Worm (Caenorhabditis elegans) whole organism, L2 larva: ENCODE measurements around the gene Y46G5A.34.
A peak's percentile ranks its signal among the peaks of the same experiment; 100 is the strongest.

Experiments
- C34F6.9 ChIP-seq: fragments of 150-350 bp; optimal IDR thresholded peaks from 2 replicates; lab custom pipeline; 2014; ENCODE audit warnings: missing biosample characterization, missing genetic modification characterization
- F13H6.1 ChIP-seq: sonication (generic microtip); optimal IDR thresholded peaks from 2 replicates; lab custom pipeline; 2016; ENCODE audit warnings: missing genetic modification characterization, missing compliant biosample characterization
- Y55F3AM.14 ChIP-seq: fragments of 200-800 bp; sonication (Bioruptor generic); optimal IDR thresholded peaks from 2 replicates; lab custom pipeline; 2018; ENCODE audit warnings: mild to moderate bottlenecking, missing genetic modification characterization, missing compliant biosample characterization
- ZK546.5 ChIP-seq: sonication (generic microtip); optimal IDR thresholded peaks from 2 replicates; lab custom pipeline; 2017; ENCODE audit warnings: missing biosample characterization, missing genetic modification characterization
- alr-1 ChIP-seq: fragments of 150-350 bp; optimal IDR thresholded peaks from 2 replicates; lab custom pipeline; 2014; ENCODE audit warnings: missing biosample characterization, missing genetic modification characterization
- aly-2 ChIP-seq: fragments of 150-350 bp; optimal IDR thresholded peaks from 2 replicates; lab custom pipeline; 2014; ENCODE audit warnings: missing biosample characterization, missing genetic modification characterization
- ama-1 ChIP-seq: fragments of 150-350 bp; optimal IDR thresholded peaks from 2 replicates; lab custom pipeline; 2018; ENCODE audit warnings: inconsistent platforms
- blmp-1 ChIP-seq: sonication (generic microtip); optimal IDR thresholded peaks from 2 replicates; lab custom pipeline; 2017; ENCODE audit warnings: missing genetic modification characterization, mild to moderate bottlenecking, missing compliant biosample characterization, antibody characterized with exemption, moderate library complexity; ENCODE audit not compliant: insufficient read depth
- ceh-16 ChIP-seq: fragments of 150-350 bp; optimal IDR thresholded peaks from 2 replicates; lab custom pipeline; 2014; ENCODE audit warnings: missing biosample characterization, missing genetic modification characterization
- ceh-82 ChIP-seq: fragments of 150-350 bp; optimal IDR thresholded peaks from 2 replicates; lab custom pipeline; 2014; ENCODE audit warnings: missing biosample characterization, missing genetic modification characterization
- crh-2 ChIP-seq: sonication (generic microtip); optimal IDR thresholded peaks from 2 replicates; lab custom pipeline; 2017; ENCODE audit warnings: missing biosample characterization, missing genetic modification characterization
- dmd-4 ChIP-seq: sonication (generic microtip); optimal IDR thresholded peaks from 2 replicates; lab custom pipeline; 2017; ENCODE audit warnings: missing biosample characterization, missing genetic modification characterization
- egl-27 ChIP-seq: sonication (generic microtip); optimal IDR thresholded peaks from 3 replicates; lab custom pipeline; 2017; ENCODE audit warnings: missing biosample characterization, missing genetic modification reagents, missing genetic modification characterization
- elt-3 ChIP-seq: sonication (generic microtip); optimal IDR thresholded peaks from 2 replicates; lab custom pipeline; 2017; ENCODE audit warnings: missing biosample characterization, missing genetic modification characterization
- fos-1 ChIP-seq: fragments of 150-350 bp; optimal IDR thresholded peaks from 2 replicates; lab custom pipeline; 2014; ENCODE audit warnings: missing biosample characterization, missing genetic modification characterization
- gmeb-1 ChIP-seq: fragments of 150-350 bp; optimal IDR thresholded peaks from 2 replicates; lab custom pipeline; 2014; ENCODE audit warnings: missing biosample characterization, missing genetic modification characterization
- lin-11 ChIP-seq: fragments of 150-350 bp; sonication (generic microtip); optimal IDR thresholded peaks from 2 replicates; lab custom pipeline; 2014; ENCODE audit warnings: missing biosample characterization, missing genetic modification characterization, inconsistent platforms, mixed read lengths
- lin-13 ChIP-seq: fragments of 150-350 bp; optimal IDR thresholded peaks from 2 replicates; lab custom pipeline; 2014; ENCODE audit warnings: missing biosample characterization, missing genetic modification reagents, missing genetic modification characterization
- lin-39 ChIP-seq: fragments of 150-350 bp; optimal IDR thresholded peaks from 2 replicates; lab custom pipeline; 2014; ENCODE audit warnings: missing biosample characterization, missing genetic modification reagents, missing genetic modification characterization
- lsy-2 ChIP-seq, 2 experiments: fragments of 150-350 bp in 1 of 2; sonication (generic microtip) in 1 of 2; optimal IDR thresholded peaks; 2 replicates each; lab custom pipeline; 2014 to 2017; ENCODE audit warnings: missing biosample characterization in 2 of 2, missing genetic modification characterization in 2 of 2
- mab-5 ChIP-seq: fragments of 150-350 bp; optimal IDR thresholded peaks from 2 replicates; lab custom pipeline; 2014; ENCODE audit warnings: missing biosample characterization, missing genetic modification characterization
- mbf-1 ChIP-seq: sonication (generic microtip); optimal IDR thresholded peaks from 2 replicates; lab custom pipeline; 2017; ENCODE audit warnings: missing biosample characterization, missing genetic modification characterization
- mdl-1 ChIP-seq, 2 experiments: fragments of 150-350 bp in 1 of 2; sonication (generic microtip) in 1 of 2; optimal IDR thresholded peaks; 2 replicates each; lab custom pipeline; 2017; ENCODE audit warnings: missing biosample characterization in 2 of 2, missing genetic modification characterization in 2 of 2
- nhr-10 ChIP-seq: sonication (generic microtip); optimal IDR thresholded peaks from 2 replicates; lab custom pipeline; 2017; ENCODE audit warnings: missing biosample characterization, missing genetic modification characterization
- nhr-11 ChIP-seq: fragments of 150-350 bp; optimal IDR thresholded peaks from 2 replicates; lab custom pipeline; 2014; ENCODE audit warnings: missing biosample characterization, missing genetic modification characterization
- nhr-12 ChIP-seq: fragments of 150-350 bp; optimal IDR thresholded peaks from 2 replicates; lab custom pipeline; 2014; ENCODE audit warnings: missing biosample characterization, missing genetic modification characterization
- nhr-129 ChIP-seq: fragments of 150-350 bp; optimal IDR thresholded peaks from 2 replicates; lab custom pipeline; 2014; ENCODE audit warnings: missing biosample characterization, missing genetic modification characterization
- nhr-21 ChIP-seq: fragments of 150-350 bp; optimal IDR thresholded peaks from 2 replicates; lab custom pipeline; 2014; ENCODE audit warnings: missing biosample characterization, missing genetic modification characterization
- nhr-23 ChIP-seq: fragments of 150-350 bp; optimal IDR thresholded peaks from 2 replicates; lab custom pipeline; 2014; ENCODE audit warnings: missing biosample characterization, missing genetic modification reagents, missing genetic modification characterization
- nhr-237 ChIP-seq: fragments of 150-350 bp; optimal IDR thresholded peaks from 2 replicates; lab custom pipeline; 2014; ENCODE audit warnings: missing biosample characterization, missing genetic modification characterization
- nhr-25 ChIP-seq: fragments of 150-350 bp; sonication (generic microtip); optimal IDR thresholded peaks from 3 replicates; lab custom pipeline; 2014; ENCODE audit warnings: missing biosample characterization, missing genetic modification characterization
- nhr-6 ChIP-seq: fragments of 150-350 bp; optimal IDR thresholded peaks from 2 replicates; lab custom pipeline; 2014; ENCODE audit warnings: missing biosample characterization, missing genetic modification characterization
- nhr-77 ChIP-seq: fragments of 150-350 bp; optimal IDR thresholded peaks from 2 replicates; lab custom pipeline; 2014; ENCODE audit warnings: missing biosample characterization, missing genetic modification characterization
- peb-1 ChIP-seq: fragments of 150-350 bp; optimal IDR thresholded peaks from 2 replicates; lab custom pipeline; 2014; ENCODE audit warnings: missing biosample characterization, missing genetic modification characterization
- skn-1 ChIP-seq: sonication (generic microtip); optimal IDR thresholded peaks from 2 replicates; lab custom pipeline; 2017; ENCODE audit warnings: missing biosample characterization, missing genetic modification characterization
- sma-3 ChIP-seq: sonication (generic microtip); optimal IDR thresholded peaks from 2 replicates; lab custom pipeline; 2016; ENCODE audit warnings: missing genetic modification reagents, missing genetic modification characterization, missing compliant biosample characterization
- sma-9 ChIP-seq, 2 experiments: fragments of 150-350 bp in 1 of 2; sonication (generic microtip) in 1 of 2; optimal IDR thresholded peaks; 2 replicates each; lab custom pipeline; 2014 to 2016; ENCODE audit warnings: missing genetic modification characterization in 2 of 2, mild to moderate bottlenecking in 1 of 2, missing biosample characterization in 1 of 2, missing compliant biosample characterization in 1 of 2, missing genetic modification reagents in 1 of 2, moderate library complexity in 1 of 2
- snpc-4 ChIP-seq: fragments of 150-350 bp; optimal IDR thresholded peaks from 2 replicates; lab custom pipeline; 2014; ENCODE audit warnings: missing biosample characterization, missing genetic modification characterization
- unc-39 ChIP-seq: fragments of 150-350 bp; optimal IDR thresholded peaks from 2 replicates; lab custom pipeline; 2014; ENCODE audit warnings: missing biosample characterization, missing genetic modification characterization
- unc-55 ChIP-seq: fragments of 150-350 bp; sonication (generic microtip); optimal IDR thresholded peaks from 3 replicates; lab custom pipeline; 2014; ENCODE audit warnings: missing biosample characterization, missing genetic modification reagents, missing genetic modification characterization
- unc-62 ChIP-seq: fragments of 150-350 bp; optimal IDR thresholded peaks from 2 replicates; lab custom pipeline; 2014; ENCODE audit warnings: missing biosample characterization, missing genetic modification reagents, missing genetic modification characterization
- zag-1 ChIP-seq: fragments of 150-350 bp; optimal IDR thresholded peaks from 2 replicates; lab custom pipeline; 2014; ENCODE audit warnings: missing biosample characterization, missing genetic modification characterization
- ztf-1 ChIP-seq: fragments of 200-800 bp; sonication (Bioruptor generic); conservative IDR thresholded peaks from 2 replicates; pipeline ENCODE4 v1.3.6; 2022; ENCODE audit warnings: missing genetic modification characterization, missing compliant biosample characterization
- ztf-11 ChIP-seq: sonication (generic microtip); optimal IDR thresholded peaks from 2 replicates; lab custom pipeline; 2017; ENCODE audit warnings: missing biosample characterization, missing genetic modification characterization
- ztf-4 ChIP-seq: fragments of 150-350 bp; optimal IDR thresholded peaks from 2 replicates; lab custom pipeline; 2014; ENCODE audit warnings: missing biosample characterization, missing genetic modification characterization

Gene Y46G5A.34

ce11 chrII:12796040-12796502, 19.6 kb downstream of the Y46G5A.34 start, which contains the start of gene cpt-1:
Gene cpt-1 (minus strand): TSS chrII:12796452.
- TF ChIP-seq elt-3 (tag; lab: Kevin White, UChicago): no peak
- no peak for TF ChIP-seq zag-1
- no peak for TF ChIP-seq nhr-77 (tag; lab: Kevin White, UChicago)
- no peak for TF ChIP-seq nhr-10 (tag; lab: Kevin White, UChicago)
- no peak for TF ChIP-seq fos-1
- no peak for TF ChIP-seq gmeb-1 (tag; lab: Kevin White, UChicago)
- no peak for TF ChIP-seq nhr-21 (tag; lab: Kevin White, UChicago)
- no peak for TF ChIP-seq lin-39 (tag; lab: Kevin White, UChicago)
- TF ChIP-seq blmp-1 (tag; lab: Kevin White, UChicago): no peak
- no peak for TF ChIP-seq ceh-82 (tag; lab: Kevin White, UChicago)
- no peak for TF ChIP-seq nhr-25 (tag; lab: Kevin White, UChicago)
- no peak for TF ChIP-seq skn-1 (tag; lab: Kevin White, UChicago)
- TF ChIP-seq sma-9 (GFP tag; optimal IDR thresholded peaks at IDR 0.05; lab: Kevin White, UChicago): no peak
- TF ChIP-seq sma-9 (tag; optimal IDR thresholded peaks at IDR 0.05; lab: Kevin White, UChicago): no peak
- no peak for TF ChIP-seq lin-13 (GFP tag; lab: Kevin White, UChicago)
- TF ChIP-seq ZK546.5: no peak
- no peak for TF ChIP-seq snpc-4 (tag; lab: Kevin White, UChicago)
- TF ChIP-seq ztf-4 (tag; lab: Kevin White, UChicago): no peak
- TF ChIP-seq aly-2 (tag; lab: Kevin White, UChicago): no peak
- TF ChIP-seq peb-1 (tag; lab: Kevin White, UChicago): no peak
- TF ChIP-seq, all 48 proteins: peak for 0

ce11 chrII:12797211-12797794, 20.8 kb downstream of the Y46G5A.34 start:
- TF ChIP-seq fos-1 (peak; percentile 52), crh-2 (tag; lab: Kevin White, UChicago) (peak; percentile 61), nhr-77 (tag; lab: Kevin White, UChicago) (no peak), lsy-2 (tag; optimal IDR thresholded peaks at IDR 0.05; lab: Kevin White, UChicago) (peak in 1 of 2 experiments; percentile 26), nhr-129 (no peak), ceh-16 (tag; lab: Kevin White, UChicago) (no peak), sma-9 (GFP tag; optimal IDR thresholded peaks at IDR 0.05; lab: Kevin White, UChicago) (peak; percentile 50), sma-9 (tag; optimal IDR thresholded peaks at IDR 0.05; lab: Kevin White, UChicago) (no peak), ama-1 (peak; percentile 36), lin-13 (GFP tag; lab: Kevin White, UChicago) (peak; percentile 25), alr-1 (tag; lab: Kevin White, UChicago) (no peak), ztf-1 (GFP tag; lab: Robert Waterston, UW) (no peak), C34F6.9 (peak; percentile 30)

DNA sequence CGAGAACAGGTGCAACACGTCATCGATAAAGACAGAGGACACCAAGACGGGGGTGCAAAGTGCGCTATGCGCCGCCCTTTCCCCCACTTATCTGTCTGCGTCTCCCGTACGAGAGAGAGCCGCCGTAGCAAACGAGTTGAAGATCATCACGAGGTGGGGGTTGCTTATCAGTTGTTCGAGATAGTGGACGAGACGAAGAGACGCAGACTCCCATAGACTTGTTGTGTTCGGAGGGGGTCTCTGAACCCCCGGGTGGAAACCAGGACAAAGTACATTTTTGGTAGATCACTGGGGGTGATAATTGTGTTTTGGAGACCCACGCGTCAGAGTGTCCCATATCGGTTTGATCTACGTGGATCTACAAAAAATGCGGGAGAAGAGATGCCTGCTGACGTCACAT, 22.3 kb downstream of the Y46G5A.34 start:
- peak; percentile 53 for TF ChIP-seq fos-1
- TF ChIP-seq sma-3 (GFP tag; lab: Kevin White, UChicago): peak; percentile 96
- TF ChIP-seq ama-1: no peak
- peak; percentile 41 for TF ChIP-seq nhr-77 (tag; lab: Kevin White, UChicago)
- TF ChIP-seq unc-62 (GFP tag; lab: Kevin White, UChicago): no peak
- no peak for TF ChIP-seq unc-39 (tag; lab: Kevin White, UChicago)
- TF ChIP-seq nhr-10 (tag; lab: Kevin White, UChicago): no peak
- peak; percentile 91 for TF ChIP-seq F13H6.1 (tag; lab: Kevin White, UChicago)
- no peak for TF ChIP-seq mbf-1
- peak; percentile 15 for TF ChIP-seq lin-11 (tag; lab: Kevin White, UChicago)
- no peak for TF ChIP-seq elt-3 (tag; lab: Kevin White, UChicago)
- TF ChIP-seq ztf-4 (tag; lab: Kevin White, UChicago): peak; percentile 92
- TF ChIP-seq ztf-1 (GFP tag; lab: Robert Waterston, UW): 0 out of 2 replicates have a peak, but pooled peaks have one; percentile 71
- TF ChIP-seq nhr-6 (tag; lab: Kevin White, UChicago): no peak
- peak; percentile 79 for TF ChIP-seq egl-27 (tag; lab: Kevin White, UChicago)
- TF ChIP-seq nhr-21 (tag; lab: Kevin White, UChicago): peak; percentile 96
- TF ChIP-seq mab-5: no peak
- TF ChIP-seq ceh-82 (tag; lab: Kevin White, UChicago): no peak
- peak; percentile 3 for TF ChIP-seq lin-13 (GFP tag; lab: Kevin White, UChicago)
- peak; percentile 73 to 80 for TF ChIP-seq mdl-1 (tag; optimal IDR thresholded peaks at IDR 0.05; lab: Kevin White, UChicago)
- TF ChIP-seq alr-1 (tag; lab: Kevin White, UChicago): no peak
- TF ChIP-seq ztf-11 (tag; lab: Kevin White, UChicago): no peak
- TF ChIP-seq nhr-25 (tag; lab: Kevin White, UChicago): peak; percentile 91
- peak; percentile 62 for TF ChIP-seq blmp-1 (tag; lab: Kevin White, UChicago)
- TF ChIP-seq dmd-4 (tag; lab: Kevin White, UChicago): no peak
- TF ChIP-seq Y55F3AM.14: peak; percentile 67
- no peak for TF ChIP-seq peb-1 (tag; lab: Kevin White, UChicago)
- no peak for TF ChIP-seq zag-1
- no peak for TF ChIP-seq aly-2 (tag; lab: Kevin White, UChicago)
- TF ChIP-seq nhr-12 (tag; lab: Kevin White, UChicago): no peak
- no peak for TF ChIP-seq unc-55 (GFP tag; lab: Kevin White, UChicago)
- peak; percentile 57 for TF ChIP-seq ceh-16 (tag; lab: Kevin White, UChicago)
- peak; percentile 2 for TF ChIP-seq nhr-237 (tag; lab: Kevin White, UChicago)
- TF ChIP-seq nhr-11 (tag; lab: Kevin White, UChicago): no peak
- peak; percentile 87 for TF ChIP-seq crh-2 (tag; lab: Kevin White, UChicago)
- no peak for TF ChIP-seq nhr-23 (tag; lab: Kevin White, UChicago)
- peak; percentile 80 for TF ChIP-seq nhr-129
- no peak for TF ChIP-seq ZK546.5
